Fruit fly (Drosophila melanogaster): Measurements from ENCODE around the gene CG14422.

The CG14422 gene

dm6 chrX:2918551-2918950 is 24.6 kb upstream of the CG14422 start:
- TF ChIP-seq vri (GFP tag; optimal IDR thresholded peaks at IDR 0.05), result peak; percentile 6
- TF ChIP-seq CG9139 (GFP tag; optimal IDR thresholded peaks at IDR 0.05), result no peak
- peak; percentile 64 for TF ChIP-seq fkh (GFP tag; optimal IDR thresholded peaks at IDR 0.05)

dm6 chrX:2919742-2920141 is 23.4 kb upstream of the CG14422 start, which contains the start of gene CG3588:
Gene CG3588 (plus strand): TSS chrX:2919770.
- peak; percentile 25 for TF ChIP-seq cyc (GFP tag; optimal IDR thresholded peaks at IDR 0.05)
- no peak for TF ChIP-seq OdsH (GFP tag; optimal IDR thresholded peaks at IDR 0.05)
- peak; percentile 53 for TF ChIP-seq svp (GFP tag)
- 0 out of 3 replicates have a peak, but pooled peaks have one; percentile 26 for TF ChIP-seq eg (GFP tag; IDR thresholded peaks at IDR 0.05)
- peak; percentile 3 for TF ChIP-seq CG11902 (GFP tag; optimal IDR thresholded peaks at IDR 0.05)
- TF ChIP-seq Met (GFP tag; optimal IDR thresholded peaks at IDR 0.05), result peak; percentile 3
- TF ChIP-seq topi (GFP tag; optimal IDR thresholded peaks at IDR 0.05), result peak; percentile 40
- TF ChIP-seq lz (GFP tag; optimal IDR thresholded peaks at IDR 0.05), result peak; percentile 26
- peak; percentile 57 for TF ChIP-seq Eip78C (GFP tag)
- no peak for TF ChIP-seq CG8632 (GFP tag; optimal IDR thresholded peaks at IDR 0.05)
- TF ChIP-seq vri (GFP tag; optimal IDR thresholded peaks at IDR 0.05), result peak; percentile 4
- peak; percentile 22 for TF ChIP-seq Ets21C (GFP tag; optimal IDR thresholded peaks at IDR 0.05)
- peak; percentile 40 for TF ChIP-seq Hr39 (GFP tag; optimal IDR thresholded peaks at IDR 0.05)
- peak; percentile 36 for TF ChIP-seq CG31627 (GFP tag; optimal IDR thresholded peaks at IDR 0.05)
- no peak for TF ChIP-seq CG9139 (GFP tag; optimal IDR thresholded peaks at IDR 0.05)

- no peak for TF ChIP-seq Blimp-1 (GFP tag; optimal IDR thresholded peaks at IDR 0.05)
- no peak for TF ChIP-seq CG1621 (tag; optimal IDR thresholded peaks at IDR 0.05)
- no peak for TF ChIP-seq CG8319 (GFP tag; optimal IDR thresholded peaks at IDR 0.05)
- TF ChIP-seq OdsH (GFP tag; optimal IDR thresholded peaks at IDR 0.05), result no peak
- TF ChIP-seq dac (GFP tag; optimal IDR thresholded peaks at IDR 0.05), result no peak
- no peak for TF ChIP-seq eg (GFP tag; IDR thresholded peaks at IDR 0.05)
- TF ChIP-seq CG6276 (GFP tag; optimal IDR thresholded peaks at IDR 0.05), result no peak
- no peak for TF ChIP-seq Hr39 (GFP tag; optimal IDR thresholded peaks at IDR 0.05)
- TF ChIP-seq CG31627 (GFP tag; optimal IDR thresholded peaks at IDR 0.05), result no peak
- TF ChIP-seq CG6163 (GFP tag; IDR thresholded peaks at IDR 0.05), result no peak
- TF ChIP-seq achi (GFP tag; optimal IDR thresholded peaks at IDR 0.05), result no peak
- no peak for TF ChIP-seq spab (GFP tag; optimal IDR thresholded peaks at IDR 0.05)
- no peak for TF ChIP-seq fd59A (GFP tag; optimal IDR thresholded peaks at IDR 0.05)
- TF ChIP-seq CG15336 (GFP tag; IDR thresholded peaks at IDR 0.05), result no peak
- no peak for TF ChIP-seq CG11762 (GFP tag; optimal IDR thresholded peaks at IDR 0.05; ENCODE audit: insufficient read depth)
- TF ChIP-seq ss (GFP tag; optimal IDR thresholded peaks at IDR 0.05), result no peak
- TF ChIP-seq Met (GFP tag; optimal IDR thresholded peaks at IDR 0.05), result no peak
- TF ChIP-seq Eip78C (GFP tag), result no peak
- TF ChIP-seq CG8632 (GFP tag; optimal IDR thresholded peaks at IDR 0.05), result no peak
- TF ChIP-seq fd85E (GFP tag; optimal IDR thresholded peaks at IDR 0.05), result no peak
Measured at dm6 chrX:2927158-2927557, 16.0 kb upstream of the CG14422 start, which contains the start of gene CG14424. Gene CG14424 (minus strand): TSS chrX:2927258.

dm6 chrX:2929496-2929895 is 13.7 kb upstream of the CG14422 start, which contains the start of gene CG32793:
Gene CG32793 (plus strand): TSS chrX:2929796.
- TF ChIP-seq CG4318 (GFP tag; optimal IDR thresholded peaks at IDR 0.05), result no peak
- TF ChIP-seq CG6163 (GFP tag; IDR thresholded peaks at IDR 0.05), result no peak
- TF ChIP-seq CG10631 (GFP tag; optimal IDR thresholded peaks at IDR 0.05), result no peak
- no peak for TF ChIP-seq CG11294 (GFP tag; IDR thresholded peaks at IDR 0.05)
- TF ChIP-seq ss (GFP tag; optimal IDR thresholded peaks at IDR 0.05), result no peak
- no peak for TF ChIP-seq lz (GFP tag; optimal IDR thresholded peaks at IDR 0.05)
- TF ChIP-seq CG9139 (GFP tag; optimal IDR thresholded peaks at IDR 0.05), result no peak
- TF ChIP-seq CG10669 (GFP tag; optimal IDR thresholded peaks at IDR 0.05), result no peak
- no peak for TF ChIP-seq CG8632 (GFP tag; optimal IDR thresholded peaks at IDR 0.05)
- TF ChIP-seq achi (GFP tag; optimal IDR thresholded peaks at IDR 0.05), result no peak
- TF ChIP-seq CG8319 (GFP tag; optimal IDR thresholded peaks at IDR 0.05), result no peak
- TF ChIP-seq net (GFP tag; optimal IDR thresholded peaks at IDR 0.05), result no peak
- TF ChIP-seq Eip75B (GFP tag; optimal IDR thresholded peaks at IDR 0.05), result no peak
- no peak for TF ChIP-seq Hr39 (GFP tag; optimal IDR thresholded peaks at IDR 0.05)
- no peak for TF ChIP-seq Blimp-1 (GFP tag; optimal IDR thresholded peaks at IDR 0.05)
- TF ChIP-seq topi (GFP tag; optimal IDR thresholded peaks at IDR 0.05), result no peak
- TF ChIP-seq CG34406 (GFP tag; optimal IDR thresholded peaks at IDR 0.05), result no peak
- no peak for TF ChIP-seq acj6 (GFP tag; optimal IDR thresholded peaks at IDR 0.05)
- no peak for TF ChIP-seq Gug (GFP tag; IDR thresholded peaks at IDR 0.05)
